Fruit fly (Drosophila melanogaster): ENCODE measurements around the gene CG11696.
A peak's percentile ranks its signal among the peaks of the same experiment; 100 is the strongest.

dm6 chrX:11559728-11560724 is 13.5 kb upstream of the CG11696 start:
- TF ChIP-seq CG8478 (optimal IDR thresholded peaks at IDR 0.05) (no peak), psq (optimal IDR thresholded peaks at IDR 0.05) (no peak), Dll (optimal IDR thresholded peaks at IDR 0.05) (no peak), pan (optimal IDR thresholded peaks at IDR 0.05) (peak; percentile 73), EcR (GFP tag; optimal IDR thresholded peaks at IDR 0.05) (no peak)
